Fruit fly (Drosophila melanogaster) whole organism, pupa: ENCODE results near the gene CG31789.

Experiments
- CG10348 ChIP-seq: fragments of 200-800 bp; sonication (Bioruptor generic); IDR thresholded peaks from 2 replicates; pipeline ENCODE4 v1.3.6; 2022; ENCODE audit warnings: missing biosample characterization, missing genetic modification characterization
- CG12605 ChIP-seq: fragments of 200-800 bp; sonication (Bioruptor generic); IDR thresholded peaks from 2 replicates; pipeline ENCODE4 v1.3.6; 2022; ENCODE audit warnings: missing biosample characterization, missing genetic modification characterization
- CG13204 ChIP-seq: fragments of 200-800 bp; sonication (Bioruptor generic); optimal IDR thresholded peaks from 2 replicates; lab custom pipeline; 2018; ENCODE audit warnings: missing biosample characterization, mild to moderate bottlenecking, missing genetic modification characterization, moderate library complexity
- CG14655 ChIP-seq: fragments of 200-800 bp; sonication (Bioruptor generic); optimal IDR thresholded peaks from 3 replicates; lab custom pipeline; 2017; ENCODE audit warnings: mild to moderate bottlenecking, missing biosample characterization, missing genetic modification reagents, missing genetic modification characterization
- CG15710 ChIP-seq: fragments of 200-800 bp; sonication (Bioruptor generic); optimal IDR thresholded peaks from 2 replicates; lab custom pipeline; 2018; ENCODE audit warnings: missing biosample characterization, mild to moderate bottlenecking, missing genetic modification characterization, moderate library complexity
- CG17806 ChIP-seq: fragments of 200-800 bp; sonication (Bioruptor generic); optimal IDR thresholded peaks from 2 replicates; lab custom pipeline; 2018; ENCODE audit warnings: missing biosample characterization, mild to moderate bottlenecking, missing genetic modification characterization, moderate library complexity
- CG32121 ChIP-seq: fragments of 200-800 bp; sonication (Bioruptor generic); IDR thresholded peaks from 2 replicates; pipeline ENCODE4 v1.3.6; 2022; ENCODE audit warnings: missing biosample characterization, missing genetic modification characterization
- CG34367 ChIP-seq: fragments of 200-800 bp; sonication (Bioruptor generic); optimal IDR thresholded peaks from 2 replicates; lab custom pipeline; 2018; ENCODE audit warnings: missing biosample characterization, mild to moderate bottlenecking, missing genetic modification characterization
- CG4496 ChIP-seq: fragments of 200-800 bp; sonication (Bioruptor generic); IDR thresholded peaks from 3 replicates; pipeline ENCODE4 v1.3.6; 2022; ENCODE audit warnings: missing biosample characterization, missing genetic modification characterization
- CG8159 ChIP-seq: fragments of 200-800 bp; sonication (Bioruptor generic); optimal IDR thresholded peaks from 3 replicates; lab custom pipeline; 2018; ENCODE audit warnings: missing biosample characterization, mild to moderate bottlenecking, missing genetic modification characterization, moderate library complexity
- CG8301 ChIP-seq: fragments of 200-800 bp; sonication (Bioruptor generic); optimal IDR thresholded peaks from 2 replicates; lab custom pipeline; 2018; ENCODE audit warnings: missing biosample characterization, mild to moderate bottlenecking, missing genetic modification characterization
- CG9948 ChIP-seq: fragments of 200-800 bp; sonication (Bioruptor generic); optimal IDR thresholded peaks from 2 replicates; lab custom pipeline; 2018; ENCODE audit warnings: missing biosample characterization, mild to moderate bottlenecking, missing genetic modification characterization, moderate library complexity
- D1 ChIP-seq: fragments of 200-800 bp; sonication (Bioruptor generic); optimal IDR thresholded peaks from 2 replicates; lab custom pipeline; 2018; ENCODE audit warnings: missing biosample characterization, mild to moderate bottlenecking, missing genetic modification characterization, moderate library complexity
- EcR ChIP-seq: fragments of 200-800 bp; sonication (Bioruptor generic); optimal IDR thresholded peaks from 3 replicates; lab custom pipeline; 2019; ENCODE audit warnings: missing biosample characterization, missing genetic modification characterization, mild to moderate bottlenecking, moderate library complexity, missing genetic modification reagents
- Ets98B ChIP-seq: fragments of 200-800 bp; sonication (Bioruptor generic); IDR thresholded peaks from 2 replicates; pipeline ENCODE4 v1.3.6; 2022; ENCODE audit warnings: missing biosample characterization, missing genetic modification characterization
- Pif1A ChIP-seq: fragments of 200-800 bp; sonication (Bioruptor generic); optimal IDR thresholded peaks from 3 replicates; lab custom pipeline; 2016; ENCODE audit warnings: missing biosample characterization, missing genetic modification characterization
- Pif1B ChIP-seq: fragments of 200-800 bp; sonication (Bioruptor generic); optimal IDR thresholded peaks from 3 replicates; lab custom pipeline; 2016; ENCODE audit warnings: missing biosample characterization, missing genetic modification characterization
- Snoo ChIP-seq: fragments of 200-800 bp; sonication (Bioruptor generic); optimal IDR thresholded peaks from 3 replicates; lab custom pipeline; 2017; ENCODE audit warnings: missing biosample characterization, mild to moderate bottlenecking, missing genetic modification characterization, inconsistent platforms
- fd96Ca ChIP-seq: fragments of 200-800 bp; sonication (Bioruptor generic); IDR thresholded peaks from 3 replicates; pipeline ENCODE4 v1.3.6; 2022; ENCODE audit warnings: missing biosample characterization, missing genetic modification characterization
- gl ChIP-seq: fragments of 200-800 bp; sonication (Bioruptor generic); optimal IDR thresholded peaks from 2 replicates; lab custom pipeline; 2018; ENCODE audit warnings: missing biosample characterization, mild to moderate bottlenecking, missing genetic modification characterization
- rn ChIP-seq: fragments of 200-800 bp; sonication (Bioruptor generic); IDR thresholded peaks from 2 replicates; pipeline ENCODE4 v1.3.6; 2022; ENCODE audit warnings: missing biosample characterization, missing genetic modification characterization

Gene CG31789

DNA sequence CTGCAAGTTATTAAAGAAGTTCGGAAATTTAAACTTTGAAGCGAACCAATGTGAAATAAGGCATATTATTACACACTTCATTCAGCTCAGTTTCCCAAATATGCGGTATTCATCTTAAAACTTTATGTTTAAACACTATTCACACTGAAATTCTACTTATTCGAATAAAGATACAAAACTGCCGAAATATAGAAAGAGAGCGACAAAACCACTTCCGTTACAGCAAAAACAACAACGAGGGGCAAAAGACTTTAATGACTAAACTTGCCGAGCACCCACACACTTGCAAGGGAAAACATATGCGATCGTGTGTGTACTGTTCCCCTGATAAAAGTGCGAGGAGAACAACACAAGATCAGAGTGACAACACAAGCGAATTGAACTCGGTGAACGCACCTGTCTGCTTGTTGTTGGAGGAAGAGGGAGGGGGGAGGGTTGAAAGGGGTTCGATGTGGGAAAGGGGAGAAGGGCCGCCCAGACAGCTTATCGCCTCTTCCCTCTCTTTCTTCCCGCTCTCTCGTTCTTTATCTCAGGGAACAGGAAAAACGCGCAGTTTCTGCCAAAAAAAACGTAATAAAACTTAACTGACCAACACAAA is 44.1 kb upstream of the CG31789 start:
- TF ChIP-seq CG34367 (tag; lab: Kevin White, UChicago) = no peak
- TF ChIP-seq CG4496 (GFP tag; lab: Robert Waterston, UW) = 0 out of 3 replicates have a peak, but pooled peaks have one; percentile 40
- peak; percentile 27; the same call in 1 of the 3 replicates for TF ChIP-seq fd96Ca (GFP tag; lab: Robert Waterston, UW)
- peak; percentile 10 for TF ChIP-seq CG13204 (GFP tag; lab: Kevin White, UChicago)
- peak; percentile 86 for TF ChIP-seq EcR
- no peak for TF ChIP-seq CG17806 (tag; lab: Kevin White, UChicago)
- 0 out of 2 replicates have a peak, but pooled peaks have one; percentile 20 for TF ChIP-seq CG32121
- TF ChIP-seq Ets98B (GFP tag; lab: Robert Waterston, UW) = no peak
- TF ChIP-seq D1 (tag; lab: Kevin White, UChicago) = no peak
- TF ChIP-seq Snoo (tag; lab: Kevin White, UChicago) = peak; percentile 69

DNA sequence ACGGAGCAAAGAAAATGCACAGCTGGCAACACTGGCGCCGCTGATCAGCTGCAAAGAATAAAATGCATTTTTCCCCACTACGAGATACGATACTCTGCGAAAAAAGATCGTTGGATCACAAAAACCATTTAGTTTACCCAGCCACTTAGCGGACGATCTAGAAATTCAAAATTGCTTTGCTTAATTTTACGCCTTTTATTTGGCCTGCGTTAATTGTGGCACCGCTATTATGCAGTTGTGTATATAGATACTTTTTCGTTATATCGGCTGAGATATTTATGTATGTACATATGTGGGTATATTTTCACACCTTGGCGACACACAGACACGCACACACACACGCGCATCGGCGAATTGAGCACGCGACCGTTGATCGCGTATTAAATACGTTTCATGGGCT is 43.2 kb upstream of the CG31789 start:
- TF ChIP-seq Pif1B (GFP tag; lab: Kevin White, UChicago) = no peak
- TF ChIP-seq CG14655 (GFP tag; lab: Kevin White, UChicago) = no peak
- no peak for TF ChIP-seq CG17806 (tag; lab: Kevin White, UChicago)
- TF ChIP-seq CG12605 (GFP tag; lab: Robert Waterston, UW) = peak; percentile 4; the same call in 1 of the 2 replicates

DNA sequence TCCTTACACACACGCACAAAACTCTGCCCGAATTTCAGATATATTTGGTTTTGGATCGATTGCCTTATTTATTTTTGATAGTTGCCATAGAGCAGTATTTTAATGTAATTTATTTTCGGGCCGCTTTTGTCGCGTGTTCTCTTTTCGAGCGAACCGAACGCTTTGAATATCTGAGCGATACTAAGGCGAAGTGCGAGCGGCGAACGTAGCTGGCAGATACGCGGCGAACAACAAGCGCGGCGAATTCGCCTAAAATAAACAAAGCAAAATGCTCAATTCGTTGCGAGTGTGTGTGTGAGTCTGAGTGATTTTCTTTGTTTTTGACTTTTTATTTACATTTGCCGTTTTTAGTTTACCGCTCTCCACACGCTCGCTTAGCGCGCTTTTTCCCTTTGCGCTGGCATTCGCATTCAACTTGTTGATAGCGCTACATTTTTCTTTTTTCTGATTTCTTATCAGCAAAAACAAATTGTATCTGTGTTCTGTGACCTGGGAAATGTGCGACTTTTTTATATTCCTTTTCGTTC is 42.6 kb upstream of the CG31789 start:
- TF ChIP-seq CG10348 (GFP tag; lab: Robert Waterston, UW) (no peak), Ets98B (GFP tag; lab: Robert Waterston, UW) (peak; percentile 80), EcR (peak; percentile 2), CG4496 (GFP tag; lab: Robert Waterston, UW) (peak; percentile 80), CG15710 (peak; percentile 52), gl (tag; lab: Kevin White, UChicago) (peak; percentile 90), Pif1A (GFP tag; lab: Kevin White, UChicago) (peak; percentile 61), Pif1B (GFP tag; lab: Kevin White, UChicago) (peak; percentile 47), CG12605 (GFP tag; lab: Robert Waterston, UW) (peak; percentile 94), CG9948 (tag; lab: Kevin White, UChicago) (peak; percentile 14), CG14655 (GFP tag; lab: Kevin White, UChicago) (peak; percentile 61), fd96Ca (GFP tag; lab: Robert Waterston, UW) (peak; percentile 63; the same call in 1 of the 3 replicates), rn (GFP tag; lab: Robert Waterston, UW) (no peak), CG34367 (tag; lab: Kevin White, UChicago) (peak; percentile 25), CG32121 (peak; percentile 72), CG13204 (GFP tag; lab: Kevin White, UChicago) (peak; percentile 76), D1 (tag; lab: Kevin White, UChicago) (no peak), Snoo (tag; lab: Kevin White, UChicago) (no peak), CG8301 (tag; lab: Kevin White, UChicago) (peak; percentile 60), CG17806 (tag; lab: Kevin White, UChicago) (peak; percentile 41), CG8159 (tag; lab: Kevin White, UChicago) (peak; percentile 50)

DNA sequence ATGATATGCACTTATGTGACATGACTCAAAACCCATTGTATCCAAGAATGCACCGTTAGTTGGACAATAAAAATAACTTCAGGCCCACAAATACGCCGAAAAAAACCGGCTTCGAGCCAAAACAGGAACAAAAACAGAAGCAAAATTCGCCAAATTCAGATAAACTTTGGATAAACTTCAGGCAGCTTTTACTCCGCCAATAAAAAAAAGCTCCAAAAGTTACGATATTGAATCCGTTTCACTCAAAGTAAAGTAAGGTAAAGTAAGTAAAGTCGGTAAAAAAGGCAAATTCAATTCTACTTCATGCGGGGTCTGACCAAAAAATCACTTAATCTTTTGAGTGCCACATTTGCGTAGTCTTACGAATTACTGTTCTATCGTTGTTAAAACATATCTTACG is 41.7 kb upstream of the CG31789 start:
- TF ChIP-seq CG32121 (no peak), Pif1A (GFP tag; lab: Kevin White, UChicago) (no peak), CG8159 (tag; lab: Kevin White, UChicago) (no peak), Ets98B (GFP tag; lab: Robert Waterston, UW) (no peak), Pif1B (GFP tag; lab: Kevin White, UChicago) (no peak), CG9948 (tag; lab: Kevin White, UChicago) (no peak), Snoo (tag; lab: Kevin White, UChicago) (no peak), rn (GFP tag; lab: Robert Waterston, UW) (no peak)

DNA sequence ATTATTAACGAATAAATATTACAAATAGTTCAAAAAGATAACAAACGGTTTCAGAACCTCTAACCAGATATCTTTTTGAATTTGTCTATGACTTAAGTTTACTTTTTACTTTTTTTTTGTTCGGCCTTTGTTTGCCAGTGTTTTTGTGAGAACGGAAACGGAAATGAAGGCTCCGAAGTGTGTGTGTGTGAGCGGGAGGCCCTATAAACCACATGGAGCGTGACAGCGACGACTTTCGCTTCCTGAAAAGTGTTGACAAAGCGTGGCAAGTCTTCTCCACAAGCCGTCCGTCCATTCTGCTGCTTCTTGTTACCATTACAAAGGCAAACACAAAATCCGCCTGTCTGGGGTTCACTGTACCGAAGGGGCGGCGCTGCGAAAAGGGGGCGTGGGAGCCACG is 41.3 kb upstream of the CG31789 start:
- TF ChIP-seq CG12605 (GFP tag; lab: Robert Waterston, UW) = no peak
- 0 out of 3 replicates have a peak, but pooled peaks have one; percentile 10 for TF ChIP-seq CG4496 (GFP tag; lab: Robert Waterston, UW)
- TF ChIP-seq, all 21 proteins: peak for 1

DNA sequence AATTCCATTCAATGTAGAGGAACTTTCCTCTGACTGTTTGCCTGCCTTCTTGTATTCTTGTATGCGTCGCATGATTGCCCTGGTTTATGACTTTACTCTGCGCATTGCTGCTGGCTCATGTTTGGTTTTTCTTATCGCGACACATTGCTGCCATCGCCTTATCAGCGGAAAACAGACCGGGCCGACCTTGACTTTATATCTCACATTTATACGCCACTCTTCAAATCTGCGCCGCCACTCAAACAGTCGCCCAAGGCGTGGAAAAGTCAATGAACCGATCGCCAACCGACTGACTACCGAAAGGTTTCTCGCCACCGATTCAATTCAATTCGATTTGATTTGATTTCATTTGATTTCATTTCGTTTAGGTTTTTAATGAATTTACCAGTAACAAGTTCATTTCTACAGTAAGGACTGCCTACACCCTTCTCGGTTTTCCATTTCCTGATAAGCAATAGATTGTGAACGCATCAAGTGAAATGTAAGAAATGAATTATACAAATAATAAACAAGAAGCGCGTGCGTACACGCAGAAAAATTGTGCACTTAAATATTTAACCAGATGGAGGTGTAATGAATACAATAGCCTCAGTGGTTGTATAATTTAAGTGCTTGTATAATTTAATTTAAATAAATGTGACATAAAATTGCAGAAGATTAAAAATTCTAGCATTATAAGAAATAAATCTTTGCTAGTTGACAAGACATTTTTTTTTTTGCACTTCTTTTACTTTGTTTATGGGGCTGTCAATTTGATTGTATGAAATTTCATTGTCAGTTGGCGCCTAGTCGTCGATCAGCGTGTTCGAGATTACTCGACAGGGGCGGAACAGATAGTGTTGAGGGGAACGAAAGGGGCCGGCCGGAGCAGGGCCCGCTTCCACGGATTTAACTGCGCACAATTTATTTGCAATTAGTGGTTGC is 39.2 kb upstream of the CG31789 start:
- TF ChIP-seq EcR = peak; percentile 73
- TF ChIP-seq CG12605 (GFP tag; lab: Robert Waterston, UW) = no peak
- TF ChIP-seq CG10348 (GFP tag; lab: Robert Waterston, UW) = no peak
- peak; percentile 60 for TF ChIP-seq CG8159 (tag; lab: Kevin White, UChicago)
- no peak for TF ChIP-seq Snoo (tag; lab: Kevin White, UChicago)
- peak; percentile 13 for TF ChIP-seq Pif1A (GFP tag; lab: Kevin White, UChicago)
- TF ChIP-seq CG32121 = no peak
- no peak; the same call in 1 of the 2 replicates for TF ChIP-seq Ets98B (GFP tag; lab: Robert Waterston, UW)
- TF ChIP-seq CG17806 (tag; lab: Kevin White, UChicago) = peak; percentile 51
- TF ChIP-seq Pif1B (GFP tag; lab: Kevin White, UChicago) = peak; percentile 29
- peak; percentile 43 for TF ChIP-seq CG8301 (tag; lab: Kevin White, UChicago)
- no peak for TF ChIP-seq CG13204 (GFP tag; lab: Kevin White, UChicago)
- TF ChIP-seq CG15710 = peak; percentile 66
- no peak for TF ChIP-seq D1 (tag; lab: Kevin White, UChicago)
- TF ChIP-seq CG4496 (GFP tag; lab: Robert Waterston, UW) = peak; percentile 57; the same call in 1 of the 3 replicates
- peak; percentile 61 for TF ChIP-seq CG14655 (GFP tag; lab: Kevin White, UChicago)
- peak; percentile 22; the same call in 1 of the 3 replicates for TF ChIP-seq fd96Ca (GFP tag; lab: Robert Waterston, UW)
- no peak for TF ChIP-seq gl (tag; lab: Kevin White, UChicago)
- no peak for TF ChIP-seq rn (GFP tag; lab: Robert Waterston, UW)
- peak; percentile 49 for TF ChIP-seq CG9948 (tag; lab: Kevin White, UChicago)
- peak; percentile 44 for TF ChIP-seq CG34367 (tag; lab: Kevin White, UChicago)
- TF ChIP-seq, all 21 proteins: peak for 12
